Worm (Caenorhabditis elegans) whole organism, young adult: ENCODE results near the gene C17H12.3.

Experiments
- B0019.2 ChIP-seq: fragments of 200-800 bp; sonication (Bioruptor generic); conservative IDR thresholded peaks from 2 replicates; pipeline ENCODE4 v1.3.6; 2022; ENCODE audit warnings: missing genetic modification reagents, missing genetic modification characterization, missing compliant biosample characterization
- ama-1 ChIP-seq, 3 experiments: fragments of 150-350 bp in 1 of 3; sonication (generic microtip) in 2 of 3; optimal IDR thresholded peaks; 2 replicates each; lab custom pipeline; 2014 to 2018; ENCODE audit warnings: missing biosample characterization in 2 of 3, missing genetic modification characterization in 2 of 3, missing genetic modification reagents in 2 of 3
- chd-7 ChIP-seq: sonication (generic microtip); optimal IDR thresholded peaks from 2 replicates; lab custom pipeline; 2016; ENCODE audit warnings: mild to moderate bottlenecking, missing genetic modification characterization, moderate library complexity, missing compliant biosample characterization
- hlh-26 ChIP-seq: fragments of 200-800 bp; sonication (Bioruptor generic); conservative IDR thresholded peaks from 2 replicates; pipeline ENCODE4 v1.3.6; 2022; ENCODE audit warnings: missing genetic modification reagents, missing genetic modification characterization, missing compliant biosample characterization
- pha-4 ChIP-seq: fragments of 150-350 bp; sonication (generic microtip); optimal IDR thresholded peaks from 2 replicates; lab custom pipeline; 2014; ENCODE audit warnings: missing biosample characterization, missing genetic modification reagents, missing genetic modification characterization
- zfh-2 ChIP-seq: fragments of 200-800 bp; sonication (Bioruptor generic); conservative IDR thresholded peaks from 2 replicates; pipeline ENCODE4 v1.3.6; 2022; ENCODE audit warnings: missing genetic modification reagents, missing genetic modification characterization, missing compliant biosample characterization

DNA sequence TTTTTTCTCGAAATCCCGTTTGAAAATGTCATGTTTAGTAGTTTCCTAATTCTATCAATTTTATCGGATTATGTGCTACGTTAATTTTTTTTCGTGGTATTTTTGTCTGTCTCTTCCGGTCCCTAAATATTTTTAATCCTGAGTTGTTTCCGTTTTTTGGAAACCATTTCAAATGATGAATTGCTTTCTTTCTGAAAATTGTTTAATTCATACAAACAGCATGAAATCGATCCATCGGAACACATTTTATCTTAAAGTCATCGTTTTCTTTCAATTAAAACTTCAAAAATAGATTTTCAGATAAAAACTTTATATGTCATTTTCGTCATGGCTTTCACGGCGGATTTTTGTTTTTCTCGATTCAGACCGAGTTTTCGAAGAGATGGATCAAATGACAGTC, 33.0 kb downstream of the C17H12.3 start, which contains the start of gene spd-3:
- TF ChIP-seq ama-1 (optimal IDR thresholded peaks at IDR 0.05; lab: Kevin White, UChicago) (no peak), ama-1 (GFP tag; optimal IDR thresholded peaks at IDR 0.05; lab: Kevin White, UChicago) (no peak), zfh-2 (GFP tag; lab: Robert Waterston, UW) (no peak), pha-4 (tag; lab: Kevin White, UChicago) (no peak), B0019.2 (GFP tag; lab: Robert Waterston, UW) (no peak), hlh-26 (no peak), chd-7 (tag; lab: Kevin White, UChicago) (no peak)
